Worm (Caenorhabditis elegans) whole organism, L4/young adult: Measurements from ENCODE around the gene popl-5.

Experiments used
- W03F9.2 ChIP-seq: fragments of 150-350 bp; optimal IDR thresholded peaks from 2 replicates; lab custom pipeline; 2014; ENCODE audit warnings: missing biosample characterization, missing genetic modification characterization
- dao-5 ChIP-seq: sonication (generic microtip); optimal IDR thresholded peaks from 2 replicates; lab custom pipeline; 2016; ENCODE audit warnings: missing genotype, missing genetic modification characterization, moderate library complexity, missing compliant biosample characterization
- him-1 ChIP-seq: sonication (generic microtip); optimal IDR thresholded peaks from 2 replicates; lab custom pipeline; 2016; ENCODE audit warnings: missing genotype, missing genetic modification reagents, missing genetic modification characterization, missing compliant biosample characterization

- no peak for TF ChIP-seq him-1
- TF ChIP-seq W03F9.2 (tag; lab: Kevin White, UChicago) = no peak
- TF ChIP-seq dao-5 (tag; lab: Kevin White, UChicago) = no peak
These were observed 15.6 kb upstream of the popl-5 start, which contains the start of gene tin-10 for ce11 chrIII:11502753-11503152.
